Fruit fly (Drosophila melanogaster) whole organism, embryonic: ENCODE measurements around the gene sick.
A peak's percentile ranks its signal among the peaks of the same experiment; 100 is the strongest.

Source experiments
- Atf3 ChIP-seq: fragments of 200-800 bp; sonication (Bioruptor generic); optimal IDR thresholded peaks from 3 replicates; lab custom pipeline; 2016; ENCODE audit warnings: missing biosample characterization, missing genetic modification characterization
- BEAF-32 ChIP-seq: fragments of 200-800 bp; sonication (Bioruptor generic); optimal IDR thresholded peaks from 3 replicates; lab custom pipeline; 2017; ENCODE audit warnings: missing biosample characterization, missing genetic modification characterization, mild to moderate bottlenecking, moderate library complexity, missing genetic modification reagents
- CG10267 ChIP-seq: fragments of 200-800 bp; sonication (Bioruptor generic); optimal IDR thresholded peaks from 2 replicates; lab custom pipeline; 2018; ENCODE audit warnings: missing biosample characterization, mild to moderate bottlenecking, missing genetic modification characterization, moderate library complexity
- CG11504 ChIP-seq: fragments of 200-800 bp; sonication (Bioruptor generic); optimal IDR thresholded peaks from 3 replicates; lab custom pipeline; 2019; ENCODE audit warnings: missing biosample characterization, mild to moderate bottlenecking, missing genetic modification characterization, moderate library complexity
- CG11695 ChIP-seq: fragments of 200-800 bp; sonication (Bioruptor generic); IDR thresholded peaks from 3 replicates; pipeline ENCODE4 v1.3.6; 2022; ENCODE audit warnings: missing biosample characterization, missing genetic modification characterization
- CG12391 ChIP-seq: fragments of 200-800 bp; sonication (Bioruptor generic); optimal IDR thresholded peaks from 3 replicates; lab custom pipeline; 2018; ENCODE audit warnings: missing biosample characterization, mild to moderate bottlenecking, missing genetic modification characterization, moderate library complexity
- CG13287 ChIP-seq: fragments of 200-800 bp; sonication (Bioruptor generic); IDR thresholded peaks from 2 replicates; pipeline ENCODE4 v1.3.6; 2022; ENCODE audit warnings: missing biosample characterization, missing genetic modification characterization; ENCODE audit not compliant: partially characterized antibody
- CG13894 ChIP-seq: fragments of 200-800 bp; sonication (Bioruptor generic); optimal IDR thresholded peaks from 3 replicates; lab custom pipeline; 2018; ENCODE audit warnings: missing biosample characterization, mild to moderate bottlenecking, missing genetic modification characterization, moderate library complexity
- CG15269 ChIP-seq: fragments of 200-800 bp; sonication (Bioruptor generic); optimal IDR thresholded peaks from 2 replicates; lab custom pipeline; 2018; ENCODE audit warnings: missing biosample characterization, mild to moderate bottlenecking, missing genetic modification characterization, moderate library complexity
- CG17802 ChIP-seq: fragments of 200-800 bp; sonication (Bioruptor generic); optimal IDR thresholded peaks from 2 replicates; lab custom pipeline; 2018; ENCODE audit warnings: missing biosample characterization, mild to moderate bottlenecking, missing genetic modification characterization, moderate library complexity
- CG1792 ChIP-seq: fragments of 200-800 bp; sonication (Bioruptor generic); optimal IDR thresholded peaks from 2 replicates; lab custom pipeline; 2016; ENCODE audit warnings: missing biosample characterization, missing genetic modification characterization
- CG18599 ChIP-seq: fragments of 200-800 bp; sonication (Bioruptor generic); optimal IDR thresholded peaks from 3 replicates; lab custom pipeline; 2017; ENCODE audit warnings: missing biosample characterization, missing genetic modification characterization, mild to moderate bottlenecking, moderate library complexity, missing genetic modification reagents
- CG2120 ChIP-seq: fragments of 200-800 bp; sonication (Bioruptor generic); optimal IDR thresholded peaks from 3 replicates; lab custom pipeline; 2016; ENCODE audit warnings: missing biosample characterization, missing genetic modification characterization
- CG30403 ChIP-seq: fragments of 200-800 bp; sonication (Bioruptor generic); optimal IDR thresholded peaks from 3 replicates; lab custom pipeline; 2016; ENCODE audit warnings: missing biosample characterization, missing genetic modification characterization
- CG32532 ChIP-seq: fragments of 200-800 bp; sonication (Bioruptor generic); IDR thresholded peaks from 2 replicates; pipeline ENCODE4 v1.3.6; 2022; ENCODE audit warnings: missing biosample characterization, missing genetic modification characterization
- CG7839 ChIP-seq: fragments of 200-800 bp; sonication (Bioruptor generic); optimal IDR thresholded peaks from 3 replicates; lab custom pipeline; 2018; ENCODE audit warnings: missing biosample characterization, mild to moderate bottlenecking, missing genetic modification characterization, moderate library complexity
- CG8281 ChIP-seq: fragments of 200-800 bp; sonication (Bioruptor generic); optimal IDR thresholded peaks from 2 replicates; lab custom pipeline; 2018; ENCODE audit warnings: missing biosample characterization, mild to moderate bottlenecking, missing genetic modification characterization, moderate library complexity
- CG8924 ChIP-seq: fragments of 200-800 bp; optimal IDR thresholded peaks from 3 replicates; lab custom pipeline; 2019; ENCODE audit warnings: missing biosample characterization, mild to moderate bottlenecking, missing genetic modification characterization, moderate library complexity
- CrebB ChIP-seq: fragments of 200-800 bp; sonication (Bioruptor generic); optimal IDR thresholded peaks from 3 replicates; lab custom pipeline; 2018; ENCODE audit warnings: missing biosample characterization, mild to moderate bottlenecking, missing genetic modification characterization
- Deaf1 ChIP-seq: fragments of 200-800 bp; optimal IDR thresholded peaks from 3 replicates; lab custom pipeline; 2019; ENCODE audit warnings: missing biosample characterization, mild to moderate bottlenecking, missing genetic modification characterization, moderate library complexity
- Dfd ChIP-seq, 2 experiments: fragments of >200 bp; optimal IDR thresholded peaks; 2 replicates each; lab custom pipeline; 2017; ENCODE audit warnings: missing biosample characterization in 2 of 2, missing genetic modification characterization in 2 of 2
- Ets65A ChIP-seq: fragments of 200-800 bp; sonication (Bioruptor generic); peaks from one replicate; lab custom pipeline; 2016; ENCODE audit warnings: missing biosample characterization, missing genetic modification characterization
- Hey ChIP-seq: fragments of 200-800 bp; sonication (Bioruptor generic); optimal IDR thresholded peaks from 3 replicates; lab custom pipeline; 2018; ENCODE audit warnings: missing biosample characterization, mild to moderate bottlenecking, missing genetic modification characterization
- Hr51 ChIP-seq, 2 experiments: fragments of 200-800 bp; sonication (Bioruptor generic); optimal IDR thresholded peaks; 2 replicates in 1 of 2; 3 replicates in 1 of 2; lab custom pipeline; 2016 to 2018; ENCODE audit warnings: missing biosample characterization in 2 of 2, missing genetic modification characterization in 2 of 2, mild to moderate bottlenecking in 1 of 2, moderate library complexity in 1 of 2
- Mes4 ChIP-seq: fragments of 200-800 bp; sonication (Bioruptor generic); optimal IDR thresholded peaks from 2 replicates; lab custom pipeline; 2016; ENCODE audit warnings: missing biosample characterization, missing genetic modification characterization
- Nf-YA ChIP-seq: fragments of 200-800 bp; sonication (Bioruptor generic); IDR thresholded peaks from 2 replicates; pipeline ENCODE4 v1.3.6; 2022; ENCODE audit warnings: missing biosample characterization, missing genetic modification characterization
- Oli ChIP-seq: fragments of 200-800 bp; sonication (Bioruptor generic); optimal IDR thresholded peaks from 2 replicates; lab custom pipeline; 2018; ENCODE audit warnings: missing biosample characterization, mild to moderate bottlenecking, missing genetic modification characterization, moderate library complexity
- Spps ChIP-seq: fragments of 200-800 bp; sonication (Bioruptor generic); optimal IDR thresholded peaks from 2 replicates; lab custom pipeline; 2018; ENCODE audit warnings: missing biosample characterization, mild to moderate bottlenecking, missing genetic modification characterization
- Tbp ChIP-seq: fragments of >200 bp; optimal IDR thresholded peaks from 2 replicates; lab custom pipeline; 2018; ENCODE audit warnings: missing biosample characterization, missing genetic modification characterization
- abd-A ChIP-seq: fragments of 200-800 bp; sonication (Bioruptor generic); optimal IDR thresholded peaks from 3 replicates; lab custom pipeline; 2019; ENCODE audit warnings: missing biosample characterization, mild to moderate bottlenecking, missing genetic modification characterization, moderate library complexity
- bsh ChIP-seq, 2 experiments: fragments of 200-800 bp; sonication (Bioruptor generic); optimal IDR thresholded peaks; 2 replicates each; lab custom pipeline; 2017 to 2018; ENCODE audit warnings: mild to moderate bottlenecking in 2 of 2, missing biosample characterization in 2 of 2, missing genetic modification characterization in 2 of 2, moderate library complexity in 1 of 2
- cwo ChIP-seq: fragments of 200-800 bp; sonication (Bioruptor generic); optimal IDR thresholded peaks from 3 replicates; lab custom pipeline; 2017; ENCODE audit warnings: missing biosample characterization, missing genetic modification characterization, mild to moderate bottlenecking, moderate library complexity, missing genetic modification reagents
- dmrt99B ChIP-seq: fragments of 200-800 bp; sonication (Bioruptor generic); optimal IDR thresholded peaks from 2 replicates; lab custom pipeline; 2018; ENCODE audit warnings: missing biosample characterization, mild to moderate bottlenecking, missing genetic modification characterization, moderate library complexity
- dysf ChIP-seq: fragments of 200-800 bp; sonication (Bioruptor generic); IDR thresholded peaks from 3 replicates; pipeline ENCODE4 v1.3.6; 2022; ENCODE audit warnings: missing biosample characterization, missing genetic modification characterization
- ewg ChIP-seq: fragments of 200-800 bp; sonication (Bioruptor generic); optimal IDR thresholded peaks from 3 replicates; lab custom pipeline; 2017; ENCODE audit warnings: mild to moderate bottlenecking, missing biosample characterization, missing genetic modification reagents, missing genetic modification characterization
- ftz-f1 ChIP-seq: fragments of 200-800 bp; sonication (Bioruptor generic); optimal IDR thresholded peaks from 2 replicates; lab custom pipeline; 2016; ENCODE audit warnings: missing biosample characterization, missing genetic modification characterization
- grau ChIP-seq: fragments of 200-800 bp; optimal IDR thresholded peaks from 3 replicates; lab custom pipeline; 2019; ENCODE audit warnings: missing biosample characterization, mild to moderate bottlenecking, missing genetic modification characterization, moderate library complexity
- hb ChIP-seq: fragments of 200-800 bp; sonication (Bioruptor generic); IDR thresholded peaks from 3 replicates; pipeline ENCODE4 v1.3.6; 2022; ENCODE audit warnings: missing biosample characterization, missing genetic modification characterization; ENCODE audit not compliant: partially characterized antibody
- knrl ChIP-seq: fragments of 200-800 bp; sonication (Bioruptor generic); IDR thresholded peaks from 3 replicates; pipeline ENCODE4 v1.3.6; 2022; ENCODE audit warnings: missing biosample characterization, missing genetic modification characterization; ENCODE audit not compliant: partially characterized antibody
- pb ChIP-seq: fragments of 200-800 bp; sonication (Bioruptor generic); optimal IDR thresholded peaks from 3 replicates; lab custom pipeline; 2016; ENCODE audit warnings: missing biosample characterization, missing genetic modification characterization
- pzg ChIP-seq: fragments of 200-800 bp; sonication (Bioruptor generic); optimal IDR thresholded peaks from 3 replicates; lab custom pipeline; 2018; ENCODE audit warnings: missing biosample characterization, mild to moderate bottlenecking, missing genetic modification characterization, moderate library complexity
- sd ChIP-seq: fragments of 200-800 bp; sonication (Bioruptor generic); optimal IDR thresholded peaks from 3 replicates; lab custom pipeline; 2018; ENCODE audit warnings: missing biosample characterization, mild to moderate bottlenecking, missing genetic modification characterization, moderate library complexity
- sens ChIP-seq: fragments of 200-800 bp; sonication (Bioruptor generic); peaks from one replicate; lab custom pipeline; 2016; ENCODE audit warnings: missing biosample characterization, missing genetic modification characterization
- tx ChIP-seq: fragments of 200-800 bp; sonication (Bioruptor generic); optimal IDR thresholded peaks from 2 replicates; lab custom pipeline; 2016; ENCODE audit warnings: missing biosample characterization, missing genetic modification characterization
- unpg ChIP-seq: fragments of 200-800 bp; sonication (Bioruptor generic); optimal IDR thresholded peaks from 3 replicates; lab custom pipeline; 2018; ENCODE audit warnings: missing biosample characterization, mild to moderate bottlenecking, missing genetic modification characterization, moderate library complexity
- vnd ChIP-seq: fragments of 200-800 bp; sonication (Bioruptor generic); IDR thresholded peaks from 3 replicates; pipeline ENCODE4 v1.3.6; 2022; ENCODE audit warnings: missing biosample characterization, missing genetic modification characterization; ENCODE audit not compliant: partially characterized antibody
- wek ChIP-seq: fragments of 200-800 bp; sonication (Bioruptor generic); optimal IDR thresholded peaks from 3 replicates; lab custom pipeline; 2018; ENCODE audit warnings: missing biosample characterization, mild to moderate bottlenecking, missing genetic modification characterization, moderate library complexity

Gene sick

DNA sequence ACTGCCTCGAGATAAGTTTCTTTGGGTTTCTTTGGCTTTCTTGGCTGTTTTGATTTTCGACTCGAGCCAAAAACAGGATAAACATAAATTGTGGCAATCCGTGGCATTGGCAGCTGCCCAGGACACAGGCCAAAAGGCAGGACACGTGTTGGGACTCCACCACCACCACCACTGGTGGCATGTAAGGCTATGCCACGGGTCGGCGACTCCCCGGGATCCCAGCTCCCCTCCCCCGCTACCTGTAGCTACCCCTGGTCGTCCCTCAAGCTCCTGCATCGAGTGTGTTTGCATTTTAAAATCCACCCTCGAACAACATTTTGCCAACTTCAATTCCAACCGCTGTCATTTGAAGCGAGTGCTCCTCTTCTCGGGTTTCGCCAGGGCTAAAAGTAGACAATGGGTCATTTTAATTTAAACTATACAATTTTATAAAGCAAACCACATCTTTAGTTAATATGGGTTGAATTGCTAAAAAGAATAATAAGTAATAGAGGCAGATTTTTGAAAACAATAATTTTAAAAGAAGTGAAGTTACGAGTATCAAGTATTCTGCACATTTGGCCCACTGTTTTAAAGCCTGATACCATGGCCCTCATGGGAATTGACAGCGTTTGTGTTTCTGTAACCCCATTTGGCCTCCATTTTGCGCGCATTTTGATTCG, 5.9 kb downstream of the sick start (continued):
- TF ChIP-seq CG15269 (peak; percentile 16), dmrt99B (tag; lab: Kevin White, UChicago) (peak; percentile 50), CG18599 (GFP tag; lab: Kevin White, UChicago) (peak; percentile 42), bsh (GFP tag; optimal IDR thresholded peaks at IDR 0.05; lab: Kevin White, UChicago) (peak in 1 of 2 experiments; percentile 19), CG7839 (tag; lab: Kevin White, UChicago) (peak; percentile 15), Hr51 (GFP tag; optimal IDR thresholded peaks at IDR 0.05; lab: Kevin White, UChicago) (peak in 1 of 2 experiments; percentile 46), Oli (peak; percentile 6), sens (peak; percentile 37), vnd (no peak), CG17802 (tag; lab: Kevin White, UChicago) (no peak), grau (tag; lab: Kevin White, UChicago) (peak; percentile 11), Spps (tag; lab: Kevin White, UChicago) (no peak), ftz-f1 (GFP tag; lab: Kevin White, UChicago) (no peak), CG11504 (tag; lab: Kevin White, UChicago) (peak; percentile 20), Tbp (GFP tag; lab: Kevin White, UChicago) (no peak), BEAF-32 (GFP tag; lab: Kevin White, UChicago) (no peak), CG11695 (GFP tag; lab: Robert Waterston, UW) (no peak), Mes4 (no peak), dysf (no peak), Ets65A (GFP tag; lab: Kevin White, UChicago) (peak; percentile 58), Hey (peak; percentile 80), pb (GFP tag; lab: Kevin White, UChicago) (no peak), CG32532 (no peak), CG30403 (peak; percentile 2), tx (GFP tag; lab: Kevin White, UChicago) (no peak), CG13287 (GFP tag; lab: Robert Waterston, UW) (no peak), CG10267 (no peak), CG2120 (GFP tag; lab: Kevin White, UChicago) (peak; percentile 29), CG12391 (peak; percentile 7), CG8924 (tag; lab: Kevin White, UChicago) (peak; percentile 12), unpg (GFP tag; lab: Kevin White, UChicago) (peak; percentile 20), Nf-YA (GFP tag; lab: Robert Waterston, UW) (no peak)

DNA sequence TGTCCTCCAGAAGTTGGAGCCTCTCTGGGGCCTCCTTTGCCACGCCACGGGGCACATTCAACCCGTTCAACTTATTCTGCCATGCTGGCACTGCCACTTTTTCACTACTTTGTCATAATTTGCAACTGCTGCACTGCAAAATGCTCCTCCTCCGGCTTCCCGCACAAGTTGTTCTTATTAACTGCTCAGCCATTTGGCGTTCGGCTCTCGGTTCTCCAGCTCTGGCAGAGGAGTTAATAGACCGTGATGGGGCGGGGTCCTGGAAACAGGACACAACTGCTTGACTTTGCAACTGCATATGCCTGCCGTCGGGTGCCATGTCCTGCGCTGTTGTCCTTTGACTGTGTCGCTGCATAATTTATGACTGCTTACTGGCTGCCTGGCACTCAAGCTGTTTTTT, 8.8 kb downstream of the sick start:
- TF ChIP-seq Ets65A (GFP tag; lab: Kevin White, UChicago) (peak; percentile 91), wek (GFP tag; lab: Kevin White, UChicago) (no peak)

DNA sequence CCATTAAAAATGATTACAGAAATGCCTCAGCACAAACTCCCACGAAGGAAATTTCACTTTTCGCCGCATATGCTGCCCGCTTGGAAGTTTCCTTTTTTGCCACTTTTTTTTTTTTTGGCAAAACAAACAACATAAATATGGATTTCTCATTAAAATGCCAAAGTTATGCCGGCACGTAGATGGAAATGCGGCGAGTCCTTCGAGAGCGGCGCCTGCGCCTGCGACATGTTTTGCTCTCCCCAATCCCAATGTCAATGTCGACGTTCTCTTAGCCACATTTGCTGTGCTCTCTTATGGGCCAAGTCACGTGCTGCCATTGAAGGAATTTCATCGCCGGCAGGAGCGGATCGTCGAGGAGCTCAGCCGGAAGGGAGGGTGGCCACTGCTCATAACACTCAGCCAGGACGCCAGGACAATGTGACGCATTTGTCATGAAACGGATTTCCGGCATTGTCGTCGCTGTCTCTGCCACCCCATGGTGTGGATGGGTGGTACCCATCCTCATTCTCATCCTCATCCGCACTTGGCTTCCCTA, 13.4 kb downstream of the sick start:
- TF ChIP-seq abd-A (peak; percentile 70), sd (tag; lab: Kevin White, UChicago) (peak; percentile 62), hb (GFP tag; lab: Robert Waterston, UW) (no peak), CG8281 (no peak), knrl (GFP tag; lab: Robert Waterston, UW) (no peak), ewg (GFP tag; lab: Kevin White, UChicago) (peak; percentile 70), Deaf1 (tag; lab: Kevin White, UChicago) (no peak), sens (no peak), cwo (peak; percentile 91), Dfd (GFP tag; optimal IDR thresholded peaks at IDR 0.05; lab: Kevin White, UChicago) (no peak), CG1792 (GFP tag; lab: Kevin White, UChicago) (no peak), Atf3 (GFP tag; lab: Kevin White, UChicago) (no peak), pzg (GFP tag; lab: Kevin White, UChicago) (no peak), CrebB (no peak), CG13894 (tag; lab: Kevin White, UChicago) (peak; percentile 18)
